Worm (Caenorhabditis elegans) whole organism, young adult: ENCODE data around the gene Y73C8B.9.

ENCODE experiments used
- B0035.1 ChIP-seq: sonication (generic microtip); optimal IDR thresholded peaks from 2 replicates; lab custom pipeline; 2016; ENCODE audit warnings: missing genetic modification characterization, mild to moderate bottlenecking, missing compliant biosample characterization, missing genotype, missing genetic modification reagents
- B0261.1 ChIP-seq: sonication (generic microtip); optimal IDR thresholded peaks from 2 replicates; lab custom pipeline; 2016; ENCODE audit warnings: mild to moderate bottlenecking, missing genetic modification characterization, moderate library complexity, missing compliant biosample characterization
- B0336.3 ChIP-seq: fragments of 200-800 bp; sonication (Bioruptor generic); IDR thresholded peaks from 2 replicates; pipeline ENCODE4 v1.3.6; 2022; ENCODE audit warnings: missing genetic modification characterization, missing compliant biosample characterization
- F10E7.11 ChIP-seq: sonication (generic microtip); optimal IDR thresholded peaks from 2 replicates; lab custom pipeline; 2017; ENCODE audit warnings: mild to moderate bottlenecking, missing genetic modification characterization, moderate library complexity, missing compliant biosample characterization
- F52B5.7 ChIP-seq: sonication (generic microtip); optimal IDR thresholded peaks from 2 replicates; lab custom pipeline; 2016; ENCODE audit warnings: mild to moderate bottlenecking, missing genetic modification characterization, missing compliant biosample characterization
- F55B11.4 ChIP-seq: sonication (generic microtip); optimal IDR thresholded peaks from 2 replicates; lab custom pipeline; 2016; ENCODE audit warnings: missing compliant biosample characterization, missing genetic modification characterization, borderline replicate concordance; ENCODE audit not compliant: insufficient read depth
- F57A8.1 ChIP-seq: fragments of 200-800 bp; sonication (Bioruptor generic); optimal IDR thresholded peaks from 2 replicates; lab custom pipeline; 2018; ENCODE audit warnings: mild to moderate bottlenecking, missing genetic modification characterization, moderate library complexity, missing compliant biosample characterization
- F57C9.4 ChIP-seq: sonication (generic microtip); optimal IDR thresholded peaks from 2 replicates; lab custom pipeline; 2017; ENCODE audit warnings: mild to moderate bottlenecking, missing genetic modification characterization, missing compliant biosample characterization
- Y53F4B.3 ChIP-seq: fragments of 200-800 bp; sonication (Bioruptor generic); IDR thresholded peaks from 2 replicates; pipeline ENCODE4 v1.3.6; 2022; ENCODE audit warnings: missing genetic modification reagents, missing genetic modification characterization, missing compliant biosample characterization
- Y95B8A.8 ChIP-seq: fragments of 200-800 bp; sonication (Bioruptor generic); IDR thresholded peaks from 2 replicates; pipeline ENCODE4 v1.3.6; 2022; ENCODE audit warnings: missing genetic modification reagents, missing genetic modification characterization, missing compliant biosample characterization
- ZK185.1 ChIP-seq: sonication (generic microtip); optimal IDR thresholded peaks from 2 replicates; lab custom pipeline; 2016; ENCODE audit warnings: mild to moderate bottlenecking, missing genetic modification characterization, missing compliant biosample characterization; ENCODE audit not compliant: poor library complexity, severe bottlenecking
- aptf-3 ChIP-seq: fragments of 200-800 bp; sonication (Bioruptor generic); IDR thresholded peaks from 2 replicates; pipeline ENCODE4 v1.3.6; 2022; ENCODE audit warnings: missing genetic modification characterization, missing compliant biosample characterization
- bed-1 ChIP-seq: fragments of 200-800 bp; sonication (Bioruptor generic); IDR thresholded peaks from 2 replicates; pipeline ENCODE4 v1.3.6; 2022; ENCODE audit warnings: missing genetic modification reagents, missing genetic modification characterization, missing compliant biosample characterization
- ccch-3 ChIP-seq: fragments of 200-800 bp; sonication (Bioruptor generic); optimal IDR thresholded peaks from 2 replicates; lab custom pipeline; 2018; ENCODE audit warnings: mild to moderate bottlenecking, missing genetic modification characterization, missing compliant biosample characterization
- ceh-27 ChIP-seq: fragments of 200-800 bp; sonication (Bioruptor generic); optimal IDR thresholded peaks from 2 replicates; lab custom pipeline; 2018; ENCODE audit warnings: mild to moderate bottlenecking, missing genetic modification characterization, moderate library complexity, missing compliant biosample characterization
- ceh-91 ChIP-seq: fragments of 200-800 bp; sonication (Bioruptor generic); IDR thresholded peaks from 2 replicates; pipeline ENCODE4 v1.3.6; 2022; ENCODE audit warnings: missing genetic modification reagents, missing genetic modification characterization, missing compliant biosample characterization
- dpff-1 ChIP-seq: sonication (generic microtip); optimal IDR thresholded peaks from 2 replicates; lab custom pipeline; 2017; ENCODE audit warnings: mild to moderate bottlenecking, missing genetic modification characterization, missing compliant biosample characterization
- egl-44 ChIP-seq: fragments of 200-800 bp; sonication (Bioruptor generic); IDR thresholded peaks from 2 replicates; pipeline ENCODE4 v1.3.6; 2022; ENCODE audit warnings: missing genetic modification reagents, missing genetic modification characterization, missing compliant biosample characterization
- egrh-3 ChIP-seq: fragments of 200-800 bp; sonication (Bioruptor generic); IDR thresholded peaks from 2 replicates; pipeline ENCODE4 v1.3.6; 2022; ENCODE audit warnings: missing genetic modification reagents, missing genetic modification characterization, missing compliant biosample characterization
- fkh-3 ChIP-seq: sonication (generic microtip); optimal IDR thresholded peaks from 2 replicates; lab custom pipeline; 2016; ENCODE audit warnings: mild to moderate bottlenecking, missing genetic modification characterization, missing compliant biosample characterization
- hlh-12 ChIP-seq: sonication (generic microtip); optimal IDR thresholded peaks from 2 replicates; lab custom pipeline; 2016; ENCODE audit warnings: missing genetic modification characterization, missing compliant biosample characterization
- hmg-20 ChIP-seq: fragments of 200-800 bp; sonication (Bioruptor generic); IDR thresholded peaks from 2 replicates; pipeline ENCODE4 v1.3.6; 2022; ENCODE audit warnings: missing genetic modification reagents, missing genetic modification characterization, missing compliant biosample characterization
- let-526 ChIP-seq: fragments of 200-800 bp; sonication (Bioruptor generic); IDR thresholded peaks from 2 replicates; pipeline ENCODE4 v1.3.6; 2022; ENCODE audit warnings: missing genetic modification reagents, missing genetic modification characterization, missing compliant biosample characterization
- lin-26 ChIP-seq: fragments of 200-800 bp; sonication (Bioruptor generic); IDR thresholded peaks from 2 replicates; pipeline ENCODE4 v1.3.6; 2022; ENCODE audit warnings: missing genetic modification reagents, missing genetic modification characterization, missing compliant biosample characterization
- lin-35 ChIP-seq, 3 experiments: fragments of 150-350 bp in 2 of 3; sonication (generic microtip) in 1 of 3; optimal IDR thresholded peaks; 2 replicates each; lab custom pipeline; 2014 to 2018; ENCODE audit warnings: missing biosample characterization in 3 of 3, missing genetic modification characterization in 3 of 3, missing genetic modification reagents in 3 of 3
- lin-40 ChIP-seq: sonication (generic microtip); optimal IDR thresholded peaks from 2 replicates; lab custom pipeline; 2016; ENCODE audit warnings: missing genetic modification characterization, mild to moderate bottlenecking, missing compliant biosample characterization, missing genotype, missing genetic modification reagents
- lin-54 ChIP-seq: fragments of 200-800 bp; sonication (Bioruptor generic); optimal IDR thresholded peaks from 2 replicates; lab custom pipeline; 2018; ENCODE audit warnings: mild to moderate bottlenecking, missing genetic modification characterization, missing compliant biosample characterization
- madf-10 ChIP-seq: sonication (generic microtip); optimal IDR thresholded peaks from 2 replicates; lab custom pipeline; 2016; ENCODE audit warnings: mild to moderate bottlenecking, missing genetic modification characterization, missing compliant biosample characterization
- nhr-179 ChIP-seq: sonication (generic microtip); optimal IDR thresholded peaks from 2 replicates; lab custom pipeline; 2016; ENCODE audit warnings: mild to moderate bottlenecking, missing genetic modification characterization, missing compliant biosample characterization
- nhr-27 ChIP-seq: fragments of 200-800 bp; sonication (Bioruptor generic); optimal IDR thresholded peaks from 2 replicates; lab custom pipeline; 2018; ENCODE audit warnings: mild to moderate bottlenecking, missing genetic modification characterization, moderate library complexity, missing compliant biosample characterization
- nhr-80 ChIP-seq: sonication (generic microtip); optimal IDR thresholded peaks from 2 replicates; lab custom pipeline; 2016; ENCODE audit warnings: missing genetic modification characterization, missing compliant biosample characterization
- rec-8 ChIP-seq, 2 experiments: sonication (generic microtip); optimal IDR thresholded peaks; 2 replicates each; lab custom pipeline; 2016; ENCODE audit warnings: mild to moderate bottlenecking in 2 of 2, missing genetic modification characterization in 2 of 2, missing genetic modification reagents in 2 of 2, missing genotype in 2 of 2, missing biosample characterization in 1 of 2, missing compliant biosample characterization in 1 of 2, moderate library complexity in 1 of 2
- repo-1 ChIP-seq: sonication (generic microtip); optimal IDR thresholded peaks from 2 replicates; lab custom pipeline; 2017; ENCODE audit warnings: mild to moderate bottlenecking, missing genetic modification characterization, missing compliant biosample characterization
- sdz-38 ChIP-seq: sonication (generic microtip); optimal IDR thresholded peaks from 2 replicates; lab custom pipeline; 2016; ENCODE audit warnings: missing genotype, missing genetic modification characterization, missing compliant biosample characterization
- snpc-1.1 ChIP-seq: sonication (generic microtip); optimal IDR thresholded peaks from 2 replicates; lab custom pipeline; 2017; ENCODE audit warnings: missing genetic modification characterization, mild to moderate bottlenecking, missing compliant biosample characterization, antibody characterized with exemption, moderate library complexity, missing genotype, missing genetic modification reagents; ENCODE audit not compliant: insufficient read depth
- somi-1 ChIP-seq: fragments of 200-800 bp; sonication (Bioruptor generic); optimal IDR thresholded peaks from 2 replicates; lab custom pipeline; 2018; ENCODE audit warnings: mild to moderate bottlenecking, missing genetic modification characterization, missing compliant biosample characterization
- tbp1 ChIP-seq: fragments of 200-800 bp; sonication (Bioruptor generic); optimal IDR thresholded peaks from 2 replicates; lab custom pipeline; 2018; ENCODE audit warnings: mild to moderate bottlenecking, missing genetic modification characterization, missing compliant biosample characterization
- tbx-9 ChIP-seq: sonication (generic microtip); optimal IDR thresholded peaks from 2 replicates; lab custom pipeline; 2016; ENCODE audit warnings: borderline replicate concordance, missing genetic modification characterization, inconsistent platforms, missing compliant biosample characterization
- tlf-1 ChIP-seq: fragments of 200-800 bp; sonication (Bioruptor generic); optimal IDR thresholded peaks from 2 replicates; lab custom pipeline; 2018; ENCODE audit warnings: mild to moderate bottlenecking, missing genetic modification characterization, missing compliant biosample characterization
- ztf-18 ChIP-seq: sonication (generic microtip); optimal IDR thresholded peaks from 2 replicates; lab custom pipeline; 2016; ENCODE audit warnings: missing genotype, mild to moderate bottlenecking, missing genetic modification characterization, missing compliant biosample characterization
- ztf-3 ChIP-seq: fragments of 200-800 bp; sonication (Bioruptor generic); optimal IDR thresholded peaks from 2 replicates; lab custom pipeline; 2018; ENCODE audit warnings: mild to moderate bottlenecking, missing genetic modification characterization, missing compliant biosample characterization

The Y73C8B.9 gene

DNA sequence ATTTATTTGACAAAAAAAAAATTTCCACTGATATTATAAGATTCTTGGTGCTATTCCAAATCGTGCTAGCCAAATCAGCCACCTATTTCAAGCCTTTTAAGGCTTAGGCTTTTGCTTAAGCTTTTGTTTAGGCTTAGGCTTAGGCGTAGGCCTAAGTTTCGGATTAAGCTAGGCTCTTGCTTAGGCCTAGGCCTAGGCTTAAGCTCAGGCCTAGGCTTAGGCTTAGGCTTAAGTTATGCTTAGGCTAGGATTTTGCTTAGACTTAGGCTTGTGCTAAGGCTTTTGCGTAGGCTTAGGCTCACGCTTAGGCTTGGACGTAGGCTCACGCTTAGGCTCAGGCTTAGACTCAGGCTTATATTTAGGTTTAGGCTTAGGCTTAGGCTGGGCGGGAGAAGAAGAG lies 36.8 kb downstream of the Y73C8B.9 start:
- TF ChIP-seq lin-35 (GFP tag; optimal IDR thresholded peaks at IDR 0.05; lab: Kevin White, UChicago) (no peak), ZK185.1 (tag; lab: Kevin White, UChicago) (no peak), F52B5.7 (tag; lab: Kevin White, UChicago) (no peak), nhr-27 (tag; lab: Kevin White, UChicago) (no peak), repo-1 (tag; lab: Kevin White, UChicago) (no peak), fkh-3 (tag; lab: Kevin White, UChicago) (no peak), F57C9.4 (tag; lab: Kevin White, UChicago) (no peak), tlf-1 (no peak), ccch-3 (GFP tag; lab: Kevin White, UChicago) (no peak), tbp1 (GFP tag; lab: Kevin White, UChicago) (no peak)

DNA sequence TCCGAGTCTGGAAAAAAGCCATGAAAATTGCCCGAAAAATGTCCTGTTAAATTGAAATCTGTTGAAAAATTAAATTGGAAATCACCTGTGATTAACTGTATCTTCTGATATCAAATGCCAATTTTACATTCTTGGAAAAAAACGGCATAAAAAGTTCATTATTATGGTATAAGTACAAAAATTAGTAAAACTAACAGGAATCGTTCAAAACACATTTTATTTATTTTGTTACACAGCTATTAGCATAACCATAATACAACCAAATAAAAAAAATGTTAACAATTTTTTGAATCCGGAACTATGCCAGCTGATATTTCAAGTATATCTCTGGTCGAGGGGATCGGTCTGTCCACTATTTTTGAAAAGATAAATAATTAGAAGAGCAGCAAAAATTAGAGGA lies 37.2 kb downstream of the Y73C8B.9 start, which contains the start of gene K08D9.10:
Gene K08D9.10, plus strand, starts transcription at position 301 of the 400 bp plus-strand sequence.
- TF ChIP-seq fkh-3 (tag; lab: Kevin White, UChicago) = no peak
- no peak for TF ChIP-seq aptf-3 (GFP tag; lab: Robert Waterston, UW)
- no peak for TF ChIP-seq B0336.3 (GFP tag; lab: Robert Waterston, UW)
- TF ChIP-seq ceh-27 (GFP tag; lab: Kevin White, UChicago) = no peak
- TF ChIP-seq bed-1 (GFP tag; lab: Robert Waterston, UW) = no peak
- no peak for TF ChIP-seq lin-26 (GFP tag; lab: Robert Waterston, UW)
- TF ChIP-seq nhr-179 (tag; lab: Kevin White, UChicago) = no peak
- no peak for TF ChIP-seq ceh-91 (GFP tag; lab: Robert Waterston, UW)
- TF ChIP-seq ccch-3 (GFP tag; lab: Kevin White, UChicago) = no peak
- TF ChIP-seq F10E7.11 = no peak
- TF ChIP-seq lin-54 (GFP tag; lab: Kevin White, UChicago) = no peak
- no peak for TF ChIP-seq B0035.1 (tag; lab: Kevin White, UChicago)
- TF ChIP-seq sdz-38 = no peak
- no peak for TF ChIP-seq hmg-20 (GFP tag; lab: Robert Waterston, UW)
- no peak for TF ChIP-seq nhr-80 (tag; lab: Kevin White, UChicago)
- TF ChIP-seq hlh-12 = no peak
- no peak for TF ChIP-seq Y53F4B.3
- no peak for TF ChIP-seq ztf-18 (tag; lab: Kevin White, UChicago)
- TF ChIP-seq tbx-9 (tag; lab: Kevin White, UChicago) = no peak
- no peak for TF ChIP-seq F55B11.4 (tag; lab: Kevin White, UChicago)

- TF ChIP-seq nhr-80 (tag; lab: Kevin White, UChicago) (no peak), B0261.1 (tag; lab: Kevin White, UChicago) (no peak), F57A8.1 (GFP tag; lab: Kevin White, UChicago) (no peak), ztf-3 (GFP tag; lab: Kevin White, UChicago) (no peak), snpc-1.1 (tag; lab: Kevin White, UChicago) (no peak), egl-44 (GFP tag; lab: Robert Waterston, UW) (no peak), rec-8 (tag; optimal IDR thresholded peaks at IDR 0.05; lab: Kevin White, UChicago) (no peak), let-526 (GFP tag; lab: Robert Waterston, UW) (no peak), Y95B8A.8 (no peak), hlh-12 (no peak), dpff-1 (no peak), lin-40 (tag; lab: Kevin White, UChicago) (no peak), egrh-3 (no peak), somi-1 (GFP tag; lab: Kevin White, UChicago) (no peak), madf-10 (tag; lab: Kevin White, UChicago) (no peak)
- TF ChIP-seq, all 124 proteins: peak for 0
Observed at ce11 chrV:3234887-3235286, 41.5 kb downstream of the Y73C8B.9 start, which contains the start of gene K08D9.6. Gene K08D9.6, minus strand, starts transcription at chrV:3234987.
